Worm (Caenorhabditis elegans): ENCODE data around the gene dpm-1.

Gene dpm-1

DNA sequence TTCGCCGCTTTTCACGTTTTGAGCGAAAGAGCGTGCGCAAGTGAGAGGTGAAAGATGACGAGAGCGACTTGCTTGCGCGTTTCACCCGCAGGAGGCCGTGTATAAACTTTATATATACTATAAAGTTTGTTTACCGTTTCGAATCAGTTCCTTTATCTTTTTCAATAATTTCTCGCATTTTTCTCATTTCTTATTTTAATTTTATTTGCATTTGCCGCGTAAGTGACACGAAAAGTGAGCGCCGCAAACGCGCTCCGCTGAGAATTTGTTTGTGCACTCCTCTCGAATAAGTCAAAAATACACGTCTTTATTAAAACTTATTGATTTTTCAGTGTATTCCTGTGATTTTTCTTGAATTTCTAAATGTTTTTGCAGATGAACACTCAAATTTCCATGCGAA, 1.9 kb upstream of the dpm-1 start, which contains the start of gene mrpl-55:
Gene mrpl-55, plus strand, starts transcription at position 364 of the 400 bp plus-strand sequence.
- TF ChIP-seq sptf-1 (tag; optimal IDR thresholded peaks at IDR 0.05) (peak; percentile 64), pha-4 (tag; optimal IDR thresholded peaks at IDR 0.05) (peak; percentile 58), cnd-1 (tag; optimal IDR thresholded peaks at IDR 0.05) (peak; percentile 31), ces-1 (GFP tag; optimal IDR thresholded peaks at IDR 0.05) (peak; percentile 82), lsy-2 (tag; optimal IDR thresholded peaks at IDR 0.05) (peak; percentile 79), lin-13 (tag; optimal IDR thresholded peaks at IDR 0.05) (peak; percentile 74), zip-8 (tag; optimal IDR thresholded peaks at IDR 0.05) (no peak), mls-2 (tag; optimal IDR thresholded peaks at IDR 0.05) (no peak), nhr-237 (tag; optimal IDR thresholded peaks at IDR 0.05) (peak; percentile 80), flh-1 (GFP tag; optimal IDR thresholded peaks at IDR 0.05) (no peak), ceh-39 (tag; optimal IDR thresholded peaks at IDR 0.05) (peak; percentile 53), M03D4.4 (tag; optimal IDR thresholded peaks at IDR 0.05) (no peak), mep-1 (tag; optimal IDR thresholded peaks at IDR 0.05) (peak; percentile 94), nhr-76 (tag; optimal IDR thresholded peaks at IDR 0.05) (no peak)

DNA sequence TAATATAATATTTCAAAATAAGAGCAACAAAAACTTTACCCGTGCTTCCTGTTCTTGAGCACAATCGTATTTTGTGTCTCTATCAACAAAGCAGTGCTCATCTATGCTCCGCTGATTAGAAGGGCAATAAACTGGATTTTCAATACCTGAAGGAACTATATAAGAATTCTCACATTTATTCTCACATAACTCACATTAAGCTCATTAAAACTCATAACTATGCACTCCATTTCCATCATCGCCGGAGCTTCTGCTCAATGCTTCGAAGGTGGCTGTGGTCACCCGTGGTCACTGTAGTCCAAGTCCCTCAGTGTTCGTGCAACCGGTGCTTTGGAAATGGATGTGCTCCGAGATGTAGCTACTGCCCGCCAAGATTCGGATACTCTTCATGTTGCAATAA, 9.3 kb downstream of the dpm-1 start, which contains the start of the genes Y66H1A.8 and M04G7.5:
Gene Y66H1A.8, minus strand, starts transcription at position 101 of the 400 bp plus-strand sequence.
Gene M04G7.5, plus strand, starts transcription at position 258 of the 400 bp plus-strand sequence.
- no peak for TF ChIP-seq pha-4 (tag; optimal IDR thresholded peaks at IDR 0.05)
- TF ChIP-seq bed-3 (GFP tag; optimal IDR thresholded peaks at IDR 0.05): no peak
- no peak for TF ChIP-seq unc-62 (GFP tag; optimal IDR thresholded peaks at IDR 0.05)
- no peak for TF ChIP-seq drap-1 (GFP tag; optimal IDR thresholded peaks at IDR 0.05)
- TF ChIP-seq sem-2 (GFP tag; optimal IDR thresholded peaks at IDR 0.05): no peak
- no peak for TF ChIP-seq unc-120 (tag; optimal IDR thresholded peaks at IDR 0.05; ENCODE audit: poor library complexity, severe bottlenecking)
- no peak for TF ChIP-seq nhr-237 (tag; optimal IDR thresholded peaks at IDR 0.05)
- no peak for TF ChIP-seq elt-1 (tag; optimal IDR thresholded peaks at IDR 0.05; ENCODE audit: borderline replicate concordance, insufficient read depth)
- TF ChIP-seq flh-1 (GFP tag; optimal IDR thresholded peaks at IDR 0.05): no peak
- TF ChIP-seq cnd-1 (tag; optimal IDR thresholded peaks at IDR 0.05): no peak
- TF ChIP-seq nhr-28 (tag; optimal IDR thresholded peaks at IDR 0.05): no peak
- TF ChIP-seq mab-5 (tag; optimal IDR thresholded peaks at IDR 0.05): no peak
- TF ChIP-seq unc-39 (tag; optimal IDR thresholded peaks at IDR 0.05): no peak

- no peak for TF ChIP-seq cnd-1 (tag; optimal IDR thresholded peaks at IDR 0.05)
- no peak for TF ChIP-seq lsy-2 (tag; optimal IDR thresholded peaks at IDR 0.05)
- no peak for TF ChIP-seq nhr-12 (tag; optimal IDR thresholded peaks at IDR 0.05)
- TF ChIP-seq nhr-28 (tag; optimal IDR thresholded peaks at IDR 0.05): no peak
Measured at ce11 chrIV:455484-455883, 10.0 kb downstream of the dpm-1 start, which contains the start of gene M04G7.1. Gene M04G7.1, plus strand, starts transcription at chrIV:455784.

DNA sequence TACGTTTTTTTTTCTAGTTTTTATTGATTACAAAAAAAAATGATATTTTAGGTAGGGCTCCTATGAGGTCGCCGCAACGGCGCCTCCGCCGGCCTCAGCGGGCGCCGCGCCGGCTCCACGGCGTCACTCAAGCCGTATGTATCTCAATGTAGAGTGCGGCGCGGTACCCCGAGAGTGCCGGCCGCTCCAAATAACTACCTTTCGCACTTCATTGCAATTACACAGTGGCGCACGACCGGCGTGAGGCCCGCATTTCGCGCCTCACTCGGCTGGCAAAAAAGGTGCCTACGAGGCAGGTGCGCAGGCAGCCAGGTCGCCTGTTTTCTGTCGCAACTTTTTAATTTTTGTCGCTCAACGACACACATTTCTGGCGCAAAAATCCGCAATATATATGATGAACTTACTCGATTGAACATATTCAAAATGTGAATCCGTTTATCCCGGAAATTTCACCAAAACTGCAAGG, 15.2 kb downstream of the dpm-1 start, which contains the start of gene M04G7.2:
Gene M04G7.2, minus strand, starts transcription at position 416 of the 466 bp plus-strand sequence.
- no peak for TF ChIP-seq ceh-43 (GFP tag; optimal IDR thresholded peaks at IDR 0.05)
- no peak for TF ChIP-seq M03D4.4 (tag; optimal IDR thresholded peaks at IDR 0.05)
- TF ChIP-seq pha-4 (tag; optimal IDR thresholded peaks at IDR 0.05): no peak
- no peak for TF ChIP-seq tbx-8 (GFP tag; optimal IDR thresholded peaks at IDR 0.05)
- no peak for TF ChIP-seq ceh-83 (GFP tag; optimal IDR thresholded peaks at IDR 0.05)
- no peak for TF ChIP-seq unc-120 (tag; optimal IDR thresholded peaks at IDR 0.05; ENCODE audit: poor library complexity, severe bottlenecking)
- no peak for TF ChIP-seq sptf-1 (tag; optimal IDR thresholded peaks at IDR 0.05)
- no peak for TF ChIP-seq nhr-2 (tag; optimal IDR thresholded peaks at IDR 0.05)
- TF ChIP-seq nhr-12 (tag; optimal IDR thresholded peaks at IDR 0.05): no peak
- no peak for TF ChIP-seq cnd-1 (tag; optimal IDR thresholded peaks at IDR 0.05)
- TF ChIP-seq blmp-1 (tag; optimal IDR thresholded peaks at IDR 0.05): no peak
- TF ChIP-seq elt-1 (tag; optimal IDR thresholded peaks at IDR 0.05; ENCODE audit: borderline replicate concordance, insufficient read depth): no peak
- TF ChIP-seq snpc-4 (tag; optimal IDR thresholded peaks at IDR 0.05): no peak
- TF ChIP-seq lsy-2 (tag; optimal IDR thresholded peaks at IDR 0.05): no peak
- TF ChIP-seq sem-2 (GFP tag; optimal IDR thresholded peaks at IDR 0.05): no peak
- no peak for TF ChIP-seq ham-2 (GFP tag; optimal IDR thresholded peaks at IDR 0.05)
- no peak for TF ChIP-seq ceh-39 (tag; optimal IDR thresholded peaks at IDR 0.05)

DNA sequence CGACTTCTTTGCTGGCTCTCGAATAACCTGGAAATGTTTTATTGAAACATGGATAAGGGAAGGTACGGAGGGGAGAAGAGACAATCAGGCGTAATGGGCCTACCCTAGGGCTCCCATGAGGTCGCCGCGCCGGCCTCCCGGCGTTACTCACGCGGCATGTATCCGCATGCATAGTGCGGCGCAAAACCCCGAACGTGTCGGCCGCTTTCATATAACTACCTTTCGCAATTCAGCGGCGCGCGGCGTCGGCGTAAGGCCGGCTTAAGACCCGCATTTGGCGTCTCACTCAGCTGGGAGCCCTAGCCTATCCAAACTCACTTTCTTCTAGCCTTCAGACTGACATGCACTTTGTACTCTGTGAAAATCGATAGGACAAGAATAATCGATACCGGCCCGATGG, 16.6 kb downstream of the dpm-1 start:
- no peak for TF ChIP-seq bed-3 (GFP tag; optimal IDR thresholded peaks at IDR 0.05)
- no peak for TF ChIP-seq tbx-8 (GFP tag; optimal IDR thresholded peaks at IDR 0.05)
- no peak for TF ChIP-seq elt-3 (tag; optimal IDR thresholded peaks at IDR 0.05)
- TF ChIP-seq drap-1 (GFP tag; optimal IDR thresholded peaks at IDR 0.05): no peak
